Worm (Caenorhabditis elegans) whole organism, L3 larva: Measurements from ENCODE around the gene sec-16A.2.
"Not testable (repeated sequence)": the region's sequence is repeated elsewhere in the genome, so short reads cannot be mapped to it uniquely, and the experiment has no call there.

ENCODE experiments used
- aly-2 ChIP-seq: fragments of 150-350 bp; optimal IDR thresholded peaks from 2 replicates; lab custom pipeline; 2014; ENCODE audit warnings: missing biosample characterization, missing genetic modification characterization
- ama-1 ChIP-seq: fragments of 150-350 bp; optimal IDR thresholded peaks from 2 replicates; lab custom pipeline; 2018
- elt-1 ChIP-seq: fragments of 150-350 bp; optimal IDR thresholded peaks from 2 replicates; lab custom pipeline; 2014; ENCODE audit warnings: missing biosample characterization, missing genetic modification characterization
- nfya-1 ChIP-seq: sonication (generic microtip); optimal IDR thresholded peaks from 2 replicates; lab custom pipeline; 2017; ENCODE audit warnings: missing genetic modification characterization, mild to moderate bottlenecking, missing compliant biosample characterization, antibody characterized with exemption, moderate library complexity; ENCODE audit not compliant: insufficient read depth
- nhr-11 ChIP-seq: fragments of 150-350 bp; optimal IDR thresholded peaks from 2 replicates; lab custom pipeline; 2014; ENCODE audit warnings: missing biosample characterization, missing genetic modification characterization
- nhr-23 ChIP-seq: fragments of 150-350 bp; optimal IDR thresholded peaks from 2 replicates; lab custom pipeline; 2014; ENCODE audit warnings: missing biosample characterization, missing genetic modification reagents, missing genetic modification characterization
- nhr-25 ChIP-seq: sonication (generic microtip); optimal IDR thresholded peaks from 2 replicates; lab custom pipeline; 2017; ENCODE audit warnings: missing biosample characterization, missing genetic modification characterization
- nhr-28 ChIP-seq: fragments of 150-350 bp; optimal IDR thresholded peaks from 2 replicates; lab custom pipeline; 2014; ENCODE audit warnings: missing biosample characterization, missing genetic modification characterization
- unc-39 ChIP-seq: sonication (generic microtip); optimal IDR thresholded peaks from 4 replicates; lab custom pipeline; 2017; ENCODE audit warnings: missing biosample characterization, missing genetic modification characterization
- unc-62 ChIP-seq: fragments of 150-350 bp; sonication (generic microtip); optimal IDR thresholded peaks from 4 replicates; lab custom pipeline; 2014; ENCODE audit warnings: missing biosample characterization, missing genetic modification reagents, missing genetic modification characterization

ce11 chrX:8321811-8322210 lies 34.8 kb downstream of the sec-16A.2 start, which contains the start of gene abu-9:
- TF ChIP-seq nhr-23; nhr-25 (tag; lab: Kevin White, UChicago); ama-1 (lab: Kevin White, UChicago); elt-1 (tag; lab: Kevin White, UChicago); unc-62 (GFP tag; lab: Kevin White, UChicago); nhr-28 (tag; lab: Kevin White, UChicago); unc-39; aly-2 (tag; lab: Kevin White, UChicago); nfya-1 (tag; lab: Kevin White, UChicago); nhr-11: not testable (repeated sequence)
